Fruit fly (Drosophila melanogaster): ENCODE measurements around the gene CG34165.

DNA sequence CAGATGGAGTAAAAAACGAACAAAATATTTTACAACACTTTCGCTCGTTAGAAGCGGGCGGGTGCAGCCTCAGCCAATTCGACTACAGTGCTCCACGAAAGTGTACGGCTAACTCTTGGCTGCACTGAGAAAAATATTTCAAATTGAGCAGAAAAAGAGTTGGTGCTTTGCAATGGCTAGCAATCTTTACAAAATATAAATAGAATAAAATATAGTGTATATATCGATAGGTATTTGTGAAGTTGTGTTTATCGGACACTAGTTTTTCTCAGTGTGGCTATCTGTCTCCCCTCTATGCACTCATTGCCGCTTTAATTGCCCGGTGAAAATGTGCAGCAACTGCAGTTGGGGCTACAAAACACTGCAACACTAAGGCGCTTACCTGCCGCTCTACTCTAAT, 12.1 kb upstream of the CG34165 start:
- TF ChIP-seq h (optimal IDR thresholded peaks at IDR 0.05) (no peak), ttk (optimal IDR thresholded peaks at IDR 0.05) (no peak)
